Fruit fly (Drosophila melanogaster) whole organism, embryonic: ENCODE results near the gene InR.

ENCODE experiments used
- B-H2 ChIP-seq: fragments of 200-800 bp; sonication (Bioruptor generic); optimal IDR thresholded peaks from 2 replicates; lab custom pipeline; 2018; ENCODE audit warnings: missing biosample characterization, mild to moderate bottlenecking, missing genetic modification characterization
- CG10979 ChIP-seq: fragments of 200-800 bp; sonication (Bioruptor generic); optimal IDR thresholded peaks from 2 replicates; lab custom pipeline; 2018; ENCODE audit warnings: missing biosample characterization, mild to moderate bottlenecking, missing genetic modification characterization, moderate library complexity
- CG11723 ChIP-seq: fragments of 200-800 bp; sonication (Bioruptor generic); optimal IDR thresholded peaks from 2 replicates; lab custom pipeline; 2017; ENCODE audit warnings: missing biosample characterization, mild to moderate bottlenecking, missing genetic modification characterization
- CG12219 ChIP-seq: fragments of 200-800 bp; sonication (Bioruptor generic); optimal IDR thresholded peaks from 3 replicates; lab custom pipeline; 2018; ENCODE audit warnings: missing biosample characterization, mild to moderate bottlenecking, missing genetic modification characterization
- CG14050 ChIP-seq: fragments of 200-800 bp; sonication (Bioruptor generic); IDR thresholded peaks from 3 replicates; pipeline ENCODE4 v1.3.6; 2022; ENCODE audit warnings: missing biosample characterization, missing genetic modification characterization
- CG18599 ChIP-seq: fragments of 200-800 bp; sonication (Bioruptor generic); optimal IDR thresholded peaks from 3 replicates; lab custom pipeline; 2017; ENCODE audit warnings: missing biosample characterization, missing genetic modification characterization, mild to moderate bottlenecking, moderate library complexity, missing genetic modification reagents
- CG18619 ChIP-seq: fragments of 200-800 bp; sonication (Bioruptor generic); optimal IDR thresholded peaks from 3 replicates; lab custom pipeline; 2017; ENCODE audit warnings: missing biosample characterization, mild to moderate bottlenecking, missing genetic modification characterization
- CG4360 ChIP-seq: fragments of 200-800 bp; sonication (Bioruptor generic); IDR thresholded peaks from 2 replicates; pipeline ENCODE4 v1.3.6; 2022; ENCODE audit warnings: missing biosample characterization, missing genetic modification characterization
- CG5953 ChIP-seq: fragments of 200-800 bp; sonication (Bioruptor generic); IDR thresholded peaks from 2 replicates; pipeline ENCODE4 v1.3.6; 2022; ENCODE audit warnings: missing biosample characterization, missing genetic modification characterization
- CG7987 ChIP-seq: fragments of 200-800 bp; sonication (Bioruptor generic); optimal IDR thresholded peaks from 2 replicates; lab custom pipeline; 2018; ENCODE audit warnings: missing biosample characterization, mild to moderate bottlenecking, missing genetic modification characterization, moderate library complexity
- CG9215 ChIP-seq: fragments of 200-800 bp; sonication (Bioruptor generic); IDR thresholded peaks from 2 replicates; pipeline ENCODE4 v1.3.6; 2022; ENCODE audit warnings: missing biosample characterization, missing genetic modification characterization
- Deaf1 ChIP-seq: fragments of 200-800 bp; optimal IDR thresholded peaks from 3 replicates; lab custom pipeline; 2019; ENCODE audit warnings: missing biosample characterization, mild to moderate bottlenecking, missing genetic modification characterization, moderate library complexity
- Drgx ChIP-seq: fragments of 200-800 bp; sonication (Bioruptor generic); IDR thresholded peaks from 2 replicates; pipeline ENCODE4 v1.3.6; 2022; ENCODE audit warnings: missing biosample characterization, missing genetic modification characterization
- ERR ChIP-seq: fragments of 200-800 bp; sonication (Bioruptor generic); optimal IDR thresholded peaks from 2 replicates; lab custom pipeline; 2016; ENCODE audit warnings: missing biosample characterization, missing genetic modification characterization
- Elba2 ChIP-seq: fragments of 200-800 bp; sonication (Bioruptor generic); optimal IDR thresholded peaks from 3 replicates; lab custom pipeline; 2016; ENCODE audit warnings: missing biosample characterization, missing genetic modification characterization
- Ets65A ChIP-seq: fragments of 200-800 bp; sonication (Bioruptor generic); peaks from one replicate; lab custom pipeline; 2016; ENCODE audit warnings: missing biosample characterization, missing genetic modification characterization
- Hey ChIP-seq: fragments of 200-800 bp; sonication (Bioruptor generic); optimal IDR thresholded peaks from 3 replicates; lab custom pipeline; 2018; ENCODE audit warnings: missing biosample characterization, mild to moderate bottlenecking, missing genetic modification characterization
- Hr39 ChIP-seq: fragments of >200 bp; optimal IDR thresholded peaks from 2 replicates; lab custom pipeline; 2017
- Lhr ChIP-seq: fragments of 200-800 bp; sonication (Bioruptor generic); optimal IDR thresholded peaks from 3 replicates; lab custom pipeline; 2017; ENCODE audit warnings: mild to moderate bottlenecking, missing biosample characterization, missing genetic modification reagents, missing genetic modification characterization
- Lim3 ChIP-seq: fragments of 200-800 bp; sonication (Bioruptor generic); IDR thresholded peaks from 2 replicates; pipeline ENCODE4 v1.3.6; 2022; ENCODE audit warnings: missing biosample characterization, missing genetic modification characterization
- Mad ChIP-seq: fragments of 200-800 bp; sonication (Bioruptor generic); optimal IDR thresholded peaks from 2 replicates; lab custom pipeline; 2016; ENCODE audit warnings: missing biosample characterization, missing genetic modification characterization
- Nf-YC ChIP-seq: fragments of 200-800 bp; optimal IDR thresholded peaks from 3 replicates; lab custom pipeline; 2019; ENCODE audit warnings: missing biosample characterization, mild to moderate bottlenecking, missing genetic modification characterization, moderate library complexity
- Opbp ChIP-seq: fragments of 200-800 bp; sonication (Bioruptor generic); IDR thresholded peaks from 3 replicates; pipeline ENCODE4 v1.3.6; 2022; ENCODE audit warnings: missing biosample characterization, missing genetic modification characterization; ENCODE audit not compliant: partially characterized antibody
- Stat92E ChIP-seq, 3 experiments: fragments of >200 bp in 2 of 3; fragments of 200-800 bp in 1 of 3; sonication (Bioruptor generic) in 1 of 3; optimal IDR thresholded peaks; 2 replicates each; lab custom pipeline; 2017 to 2019; ENCODE audit warnings: missing biosample characterization in 3 of 3, missing genetic modification characterization in 3 of 3, mild to moderate bottlenecking in 1 of 3, moderate library complexity in 1 of 3
- Xrp1 ChIP-seq: fragments of 200-800 bp; sonication (Bioruptor generic); IDR thresholded peaks from 2 replicates; pipeline ENCODE4 v1.3.6; 2022; ENCODE audit warnings: missing biosample characterization, missing genetic modification characterization
- dysf ChIP-seq: fragments of 200-800 bp; sonication (Bioruptor generic); IDR thresholded peaks from 3 replicates; pipeline ENCODE4 v1.3.6; 2022; ENCODE audit warnings: missing biosample characterization, missing genetic modification characterization
- ewg ChIP-seq: fragments of 200-800 bp; sonication (Bioruptor generic); optimal IDR thresholded peaks from 3 replicates; lab custom pipeline; 2017; ENCODE audit warnings: mild to moderate bottlenecking, missing biosample characterization, missing genetic modification reagents, missing genetic modification characterization
- gt ChIP-seq: fragments of 200-800 bp; sonication (Bioruptor generic); IDR thresholded peaks from 2 replicates; pipeline ENCODE4 v1.3.6; 2022; ENCODE audit warnings: missing biosample characterization, missing genetic modification characterization
- inv ChIP-seq: fragments of 200-800 bp; sonication (Bioruptor generic); IDR thresholded peaks from 2 replicates; pipeline ENCODE4 v1.3.6; 2022; ENCODE audit warnings: missing biosample characterization, missing genetic modification characterization; ENCODE audit not compliant: partially characterized antibody
- prd ChIP-seq, 3 experiments: fragments of >200 bp in 2 of 3; fragments of 200-800 bp in 1 of 3; sonication (Bioruptor generic) in 1 of 3; optimal IDR thresholded peaks in 2 of 3; IDR thresholded peaks in 1 of 3; 2 replicates in 2 of 3; 3 replicates in 1 of 3; pipeline versions ENCODE4 v1.3.6 to Lab custom; 2017 to 2022; ENCODE audit warnings: missing biosample characterization in 1 of 3, missing genetic modification characterization in 1 of 3
- ranshi ChIP-seq: fragments of 200-800 bp; sonication (Bioruptor generic); IDR thresholded peaks from 2 replicates; pipeline ENCODE4 v1.3.6; 2022; ENCODE audit warnings: missing biosample characterization, missing genetic modification characterization
- stc ChIP-seq: fragments of 200-800 bp; sonication (Bioruptor generic); IDR thresholded peaks from 2 replicates; pipeline ENCODE4 v1.3.6; 2022; ENCODE audit warnings: missing biosample characterization, missing genetic modification characterization
- twi ChIP-seq: fragments of 200-800 bp; optimal IDR thresholded peaks from 2 replicates; lab custom pipeline; 2019; ENCODE audit warnings: missing biosample characterization, mild to moderate bottlenecking, missing genetic modification characterization, moderate library complexity
- vfl ChIP-seq: fragments of 200-800 bp; sonication (Bioruptor generic); optimal IDR thresholded peaks from 2 replicates; lab custom pipeline; 2016; ENCODE audit warnings: missing biosample characterization, missing genetic modification characterization
- wdn ChIP-seq: fragments of 200-800 bp; sonication (Bioruptor generic); IDR thresholded peaks from 2 replicates; pipeline ENCODE4 v1.3.6; 2022; ENCODE audit warnings: missing biosample characterization, missing genetic modification characterization
- wek ChIP-seq: fragments of 200-800 bp; sonication (Bioruptor generic); optimal IDR thresholded peaks from 3 replicates; lab custom pipeline; 2018; ENCODE audit warnings: missing biosample characterization, mild to moderate bottlenecking, missing genetic modification characterization, moderate library complexity
- yki ChIP-seq: fragments of >200 bp; optimal IDR thresholded peaks from 3 replicates; lab custom pipeline; 2018
- zf30C ChIP-seq: fragments of 200-800 bp; sonication (Bioruptor generic); optimal IDR thresholded peaks from 3 replicates; lab custom pipeline; 2018; ENCODE audit warnings: missing biosample characterization, mild to moderate bottlenecking, missing genetic modification characterization

The InR gene

dm6 chr3R:21548956-21549355 lies 70.2 kb downstream of the InR start:
- peak; percentile 47 for TF ChIP-seq Ets65A (GFP tag; lab: Kevin White, UChicago)
- no peak for TF ChIP-seq CG4360 (GFP tag; lab: Robert Waterston, UW)
- peak; percentile 73 for TF ChIP-seq Hr39 (lab: Kevin White, UChicago)

- TF ChIP-seq CG10979 (tag; lab: Kevin White, UChicago) (no peak), Elba2 (peak; percentile 60), zf30C (no peak), prd (optimal IDR thresholded peaks at IDR 0.05; lab: Kevin White, UChicago) (no peak), prd (GFP tag; IDR thresholded peaks at IDR 0.05; lab: Robert Waterston, UW) (no peak), Lhr (no peak), CG18619 (no peak), CG14050 (no peak), B-H2 (GFP tag; lab: Kevin White, UChicago) (no peak), ewg (GFP tag; lab: Kevin White, UChicago) (peak; percentile 9), inv (GFP tag; lab: Robert Waterston, UW) (0 out of 2 replicates have a peak, but pooled peaks have one; percentile 11), Mad (no peak), Opbp (no peak), CG9215 (GFP tag; lab: Robert Waterston, UW) (no peak), twi (tag; lab: Kevin White, UChicago) (no peak), Lim3 (GFP tag; lab: Robert Waterston, UW) (no peak), Nf-YC (tag; lab: Kevin White, UChicago) (no peak), Deaf1 (tag; lab: Kevin White, UChicago) (no peak), CG11723 (GFP tag; lab: Kevin White, UChicago) (no peak), ranshi (GFP tag; lab: Robert Waterston, UW) (no peak), Stat92E (GFP tag; optimal IDR thresholded peaks at IDR 0.05; lab: Kevin White, UChicago) (no peak), Xrp1 (no peak), yki (no peak), CG18599 (GFP tag; lab: Kevin White, UChicago) (no peak), wdn (no peak), Hey (tag; lab: Kevin White, UChicago) (peak; percentile 92), vfl (GFP tag; lab: Kevin White, UChicago) (no peak), CG12219 (no peak), stc (GFP tag; lab: Robert Waterston, UW) (no peak), CG7987 (GFP tag; lab: Kevin White, UChicago) (no peak), gt (no peak), CG5953 (GFP tag; lab: Robert Waterston, UW) (no peak), Drgx (GFP tag; lab: Robert Waterston, UW) (no peak), Ets65A (GFP tag; lab: Kevin White, UChicago) (peak; percentile 46), ERR (GFP tag; lab: Kevin White, UChicago) (no peak), dysf (GFP tag; lab: Robert Waterston, UW) (no peak), wek (GFP tag; lab: Kevin White, UChicago) (no peak)
Observed at dm6 chr3R:21544107-21544506, 75.0 kb downstream of the InR start.
